Fruit fly (Drosophila melanogaster): ENCODE data around the gene Slu7.
A peak's percentile ranks its signal among the peaks of the same experiment; 100 is the strongest.

Slu7 gene

dm6 chr3R:29083459-29084457, 44.9 kb upstream of the Slu7 start (continued):
- TF ChIP-seq Smox (GFP tag; optimal IDR thresholded peaks at IDR 0.05) (peak; percentile 50), CG34406 (GFP tag; optimal IDR thresholded peaks at IDR 0.05) (no peak), net (GFP tag; optimal IDR thresholded peaks at IDR 0.05) (no peak), spab (GFP tag; optimal IDR thresholded peaks at IDR 0.05) (peak; percentile 31), CG15336 (GFP tag; IDR thresholded peaks at IDR 0.05) (0 out of 2 replicates have a peak, but pooled peaks have one; percentile 13), Sox15 (GFP tag; optimal IDR thresholded peaks at IDR 0.05) (no peak), salr (GFP tag; optimal IDR thresholded peaks at IDR 0.05) (peak in 1 of 2 experiments; percentile 26), Ets21C (GFP tag; optimal IDR thresholded peaks at IDR 0.05) (no peak), Gug (GFP tag; IDR thresholded peaks at IDR 0.05) (no peak), CG6854 (GFP tag; optimal IDR thresholded peaks at IDR 0.05) (no peak), Blimp-1 (GFP tag; optimal IDR thresholded peaks at IDR 0.05) (no peak), fd59A (GFP tag; optimal IDR thresholded peaks at IDR 0.05) (no peak), CG6792 (GFP tag; optimal IDR thresholded peaks at IDR 0.05) (no peak), pdm3 (GFP tag; optimal IDR thresholded peaks at IDR 0.05) (peak; percentile 44), CG32006 (GFP tag; optimal IDR thresholded peaks at IDR 0.05) (peak; percentile 30), CG10631 (GFP tag; optimal IDR thresholded peaks at IDR 0.05) (peak; percentile 34), CG3919 (GFP tag; optimal IDR thresholded peaks at IDR 0.05) (peak; percentile 42), svp (GFP tag) (peak; percentile 89), Sox102F (GFP tag; optimal IDR thresholded peaks at IDR 0.05) (peak; percentile 8), lz (GFP tag; optimal IDR thresholded peaks at IDR 0.05) (peak; percentile 19), Eip78C (GFP tag) (peak; percentile 70), CG31627 (GFP tag; optimal IDR thresholded peaks at IDR 0.05) (peak; percentile 34), Eip93F (GFP tag; optimal IDR thresholded peaks at IDR 0.05) (no peak), CG6163 (GFP tag; IDR thresholded peaks at IDR 0.05) (peak; percentile 11; the same call in 1 of the 3 replicates), CG7368 (GFP tag; optimal IDR thresholded peaks at IDR 0.05) (peak; percentile 13), Ets96B (tag; optimal IDR thresholded peaks at IDR 0.05) (peak; percentile 51), dac (GFP tag; optimal IDR thresholded peaks at IDR 0.05) (no peak)

- peak; percentile 7 for TF ChIP-seq CG32006 (GFP tag; optimal IDR thresholded peaks at IDR 0.05)
- no peak for TF ChIP-seq net (GFP tag; optimal IDR thresholded peaks at IDR 0.05)
- TF ChIP-seq fkh (GFP tag; optimal IDR thresholded peaks at IDR 0.05) = peak; percentile 30
- TF ChIP-seq Ets96B (tag; optimal IDR thresholded peaks at IDR 0.05) = peak; percentile 9
- TF ChIP-seq Eip78C (GFP tag) = peak; percentile 57
- TF ChIP-seq Sox14 (GFP tag; optimal IDR thresholded peaks at IDR 0.05) = peak; percentile 2
- no peak for TF ChIP-seq CG7368 (GFP tag; optimal IDR thresholded peaks at IDR 0.05)
- TF ChIP-seq Blimp-1 (GFP tag; optimal IDR thresholded peaks at IDR 0.05) = no peak
- no peak for TF ChIP-seq Smox (GFP tag; optimal IDR thresholded peaks at IDR 0.05)
- TF ChIP-seq svp (GFP tag) = peak; percentile 55
Measured at dm6 chr3R:29082511-29083296, 43.8 kb upstream of the Slu7 start.

dm6 chr3R:29082034-29082433, 43.2 kb upstream of the Slu7 start:
- 0 out of 3 replicates have a peak, but pooled peaks have one; percentile 7 for TF ChIP-seq eg (GFP tag; IDR thresholded peaks at IDR 0.05)
- TF ChIP-seq CG6163 (GFP tag; IDR thresholded peaks at IDR 0.05) = 0 out of 3 replicates have a peak, but pooled peaks have one; percentile 7
- TF ChIP-seq Hr39 (GFP tag; optimal IDR thresholded peaks at IDR 0.05) = no peak
- TF ChIP-seq CG8632 (GFP tag; optimal IDR thresholded peaks at IDR 0.05) = no peak

dm6 chr3R:29077572-29077971, 38.7 kb upstream of the Slu7 start:
- TF ChIP-seq Eip75B (GFP tag; optimal IDR thresholded peaks at IDR 0.05) (no peak), Eip78C (GFP tag) (peak; percentile 25), fkh (GFP tag; optimal IDR thresholded peaks at IDR 0.05) (peak; percentile 70), eg (GFP tag; IDR thresholded peaks at IDR 0.05) (0 out of 3 replicates have a peak, but pooled peaks have one; percentile 35)

All from whole organism, prepupa.